Worm (Caenorhabditis elegans) whole organism, late embryonic: Measurements from ENCODE around the gene ZK218.4.

Experiments used
- C08G9.2 ChIP-seq: sonication (generic microtip); optimal IDR thresholded peaks from 2 replicates; lab custom pipeline; 2016; ENCODE audit warnings: mild to moderate bottlenecking, missing genetic modification characterization, moderate library complexity, missing compliant biosample characterization
- F13H6.1 ChIP-seq: sonication (generic microtip); optimal IDR thresholded peaks from 2 replicates; lab custom pipeline; 2016; ENCODE audit warnings: missing genetic modification characterization, missing compliant biosample characterization
- K09A11.1 ChIP-seq: sonication (generic microtip); optimal IDR thresholded peaks from 2 replicates; lab custom pipeline; 2017; ENCODE audit warnings: antibody characterized with exemption, mild to moderate bottlenecking, missing genetic modification characterization, missing compliant biosample characterization; ENCODE audit not compliant: insufficient read depth
- ama-1 ChIP-seq: fragments of 150-350 bp; optimal IDR thresholded peaks from 2 replicates; lab custom pipeline; 2014
- ceh-14 ChIP-seq: sonication (generic microtip); optimal IDR thresholded peaks from 2 replicates; lab custom pipeline; 2016; ENCODE audit warnings: missing genotype, missing genetic modification characterization, missing compliant biosample characterization
- ceh-18 ChIP-seq: sonication (generic microtip); optimal IDR thresholded peaks from 2 replicates; lab custom pipeline; 2016; ENCODE audit warnings: missing genetic modification characterization, missing compliant biosample characterization
- ceh-19 ChIP-seq: fragments of 200-800 bp; sonication (Bioruptor generic); optimal IDR thresholded peaks from 2 replicates; lab custom pipeline; 2018; ENCODE audit warnings: mild to moderate bottlenecking, missing genetic modification characterization, missing compliant biosample characterization
- ceh-2 ChIP-seq: sonication (generic microtip); optimal IDR thresholded peaks from 2 replicates; lab custom pipeline; 2016; ENCODE audit warnings: missing genotype, missing genetic modification characterization, missing compliant biosample characterization
- ceh-22 ChIP-seq: sonication (generic microtip); optimal IDR thresholded peaks from 2 replicates; lab custom pipeline; 2017; ENCODE audit warnings: missing biosample characterization, missing genetic modification characterization
- ceh-31 ChIP-seq: sonication (generic microtip); optimal IDR thresholded peaks from 2 replicates; lab custom pipeline; 2016; ENCODE audit warnings: missing genetic modification characterization, missing compliant biosample characterization
- ceh-34 ChIP-seq: sonication (generic microtip); optimal IDR thresholded peaks from 2 replicates; lab custom pipeline; 2016; ENCODE audit warnings: mild to moderate bottlenecking, missing genetic modification characterization, missing compliant biosample characterization
- ceh-48 ChIP-seq: sonication (generic microtip); optimal IDR thresholded peaks from 2 replicates; lab custom pipeline; 2016; ENCODE audit warnings: missing genetic modification characterization, inconsistent platforms, missing compliant biosample characterization
- ceh-6 ChIP-seq: fragments of 200-800 bp; sonication (Bioruptor generic); optimal IDR thresholded peaks from 2 replicates; lab custom pipeline; 2018; ENCODE audit warnings: mild to moderate bottlenecking, missing genetic modification characterization, missing compliant biosample characterization
- ceh-9 ChIP-seq: sonication (generic microtip); optimal IDR thresholded peaks from 2 replicates; lab custom pipeline; 2016; ENCODE audit warnings: mild to moderate bottlenecking, missing genetic modification characterization, inconsistent platforms, missing compliant biosample characterization
- che-1 ChIP-seq: sonication (generic microtip); optimal IDR thresholded peaks from 2 replicates; lab custom pipeline; 2016; ENCODE audit warnings: mild to moderate bottlenecking, missing genetic modification characterization, missing compliant biosample characterization
- dve-1 ChIP-seq: sonication (generic microtip); optimal IDR thresholded peaks from 2 replicates; lab custom pipeline; 2017; ENCODE audit warnings: antibody characterized with exemption, mild to moderate bottlenecking, missing genetic modification characterization, missing compliant biosample characterization
- elt-2 ChIP-seq: sonication (generic microtip); optimal IDR thresholded peaks from 2 replicates; lab custom pipeline; 2016; ENCODE audit warnings: missing genetic modification reagents, missing genetic modification characterization, missing compliant biosample characterization
- elt-4 ChIP-seq: sonication (generic microtip); optimal IDR thresholded peaks from 2 replicates; lab custom pipeline; 2016; ENCODE audit warnings: missing genetic modification characterization, missing compliant biosample characterization
- ets-4 ChIP-seq: sonication (generic microtip); optimal IDR thresholded peaks from 2 replicates; lab custom pipeline; 2016; ENCODE audit warnings: missing genetic modification characterization, missing compliant biosample characterization
- fkh-10 ChIP-seq: fragments of 150-350 bp; optimal IDR thresholded peaks from 2 replicates; lab custom pipeline; 2014; ENCODE audit warnings: missing biosample characterization, missing genetic modification reagents, missing genetic modification characterization
- fkh-6 ChIP-seq: sonication (generic microtip); optimal IDR thresholded peaks from 2 replicates; lab custom pipeline; 2016; ENCODE audit warnings: missing genetic modification characterization, missing compliant biosample characterization
- gmeb-2 ChIP-seq: sonication (generic microtip); optimal IDR thresholded peaks from 2 replicates; lab custom pipeline; 2016; ENCODE audit warnings: missing genetic modification characterization, inconsistent platforms, missing compliant biosample characterization
- hlh-15 ChIP-seq: sonication (generic microtip); optimal IDR thresholded peaks from 2 replicates; lab custom pipeline; 2016; ENCODE audit warnings: missing genetic modification characterization, missing compliant biosample characterization
- hlh-30 ChIP-seq: sonication (generic microtip); optimal IDR thresholded peaks from 2 replicates; lab custom pipeline; 2017; ENCODE audit warnings: antibody characterized with exemption, missing genetic modification characterization, missing compliant biosample characterization; ENCODE audit not compliant: insufficient read depth
- hlh-8 ChIP-seq: sonication (generic microtip); optimal IDR thresholded peaks from 2 replicates; lab custom pipeline; 2016; ENCODE audit warnings: missing genotype, missing genetic modification characterization, missing compliant biosample characterization
- lim-6 ChIP-seq: sonication (generic microtip); optimal IDR thresholded peaks from 2 replicates; lab custom pipeline; 2016; ENCODE audit warnings: missing genetic modification characterization, missing compliant biosample characterization
- mec-3 ChIP-seq: sonication (generic microtip); optimal IDR thresholded peaks from 2 replicates; lab custom pipeline; 2016; ENCODE audit warnings: borderline replicate concordance, missing genetic modification characterization, missing compliant biosample characterization
- nfya-1 ChIP-seq: sonication (generic microtip); optimal IDR thresholded peaks from 2 replicates; lab custom pipeline; 2017; ENCODE audit warnings: missing genetic modification characterization, mild to moderate bottlenecking, missing compliant biosample characterization, antibody characterized with exemption, moderate library complexity
- nhr-11 ChIP-seq: fragments of 150-350 bp; optimal IDR thresholded peaks from 2 replicates; lab custom pipeline; 2014; ENCODE audit warnings: missing biosample characterization, missing genetic modification characterization
- pax-1 ChIP-seq: fragments of 150-350 bp; optimal IDR thresholded peaks from 2 replicates; lab custom pipeline; 2014; ENCODE audit warnings: missing biosample characterization, missing genetic modification characterization
- pha-4 ChIP-seq: fragments of 150-350 bp; optimal IDR thresholded peaks from 2 replicates; lab custom pipeline; 2018; ENCODE audit warnings: missing biosample characterization, missing genetic modification reagents, missing genetic modification characterization
- pqm-1 ChIP-seq: sonication (generic microtip); optimal IDR thresholded peaks from 2 replicates; lab custom pipeline; 2016; ENCODE audit warnings: missing genetic modification characterization, missing compliant biosample characterization
- pros-1 ChIP-seq: fragments of 150-350 bp; optimal IDR thresholded peaks from 2 replicates; lab custom pipeline; 2014; ENCODE audit warnings: missing biosample characterization, missing genetic modification reagents, missing genetic modification characterization
- ref-2 ChIP-seq: sonication (generic microtip); optimal IDR thresholded peaks from 2 replicates; lab custom pipeline; 2016; ENCODE audit warnings: missing genetic modification characterization, missing compliant biosample characterization
- sox-2 ChIP-seq: fragments of 200-800 bp; sonication (Bioruptor generic); IDR thresholded peaks from 2 replicates; pipeline ENCODE4 v1.3.6; 2022; ENCODE audit warnings: missing genetic modification reagents, missing genetic modification characterization, missing compliant biosample characterization
- sox-4 ChIP-seq: sonication (generic microtip); optimal IDR thresholded peaks from 2 replicates; lab custom pipeline; 2017; ENCODE audit warnings: mild to moderate bottlenecking, missing genetic modification characterization, inconsistent platforms, missing compliant biosample characterization
- syd-9 ChIP-seq: sonication (generic microtip); optimal IDR thresholded peaks from 2 replicates; lab custom pipeline; 2016; ENCODE audit warnings: mild to moderate bottlenecking, missing genetic modification characterization, moderate library complexity, missing compliant biosample characterization
- tbx-2 ChIP-seq: sonication (generic microtip); optimal IDR thresholded peaks from 2 replicates; lab custom pipeline; 2016; ENCODE audit warnings: missing genetic modification characterization, missing compliant biosample characterization
- unc-3 ChIP-seq, 2 experiments: fragments of 200-800 bp in 1 of 2; sonication (Bioruptor generic) in 1 of 2; sonication (generic microtip) in 1 of 2; conservative IDR thresholded peaks in 1 of 2; optimal IDR thresholded peaks in 1 of 2; 2 replicates each; pipeline versions ENCODE4 v1.3.6 to Lab custom; 2016 to 2022; ENCODE audit warnings: missing compliant biosample characterization in 2 of 2, missing genetic modification characterization in 2 of 2, missing genetic modification reagents in 1 of 2

The ZK218.4 gene

ce11 chrV:17082718-17083117, 15.9 kb upstream of the ZK218.4 start, which contains the start of gene T05E12.9:
TSS of gene T05E12.9 (minus strand) at chrV:17082818.
- no peak for TF ChIP-seq ceh-6 (GFP tag; lab: Kevin White, UChicago)
- TF ChIP-seq fkh-6 (tag; lab: Kevin White, UChicago), result no peak
- no peak for TF ChIP-seq elt-2 (tag; lab: Kevin White, UChicago)
- no peak for TF ChIP-seq hlh-15 (tag; lab: Kevin White, UChicago)
- TF ChIP-seq ref-2 (tag; lab: Kevin White, UChicago), result no peak
- no peak for TF ChIP-seq ceh-22 (tag; lab: Kevin White, UChicago)
- TF ChIP-seq unc-3 (GFP tag; conservative IDR thresholded peaks at IDR 0.05; lab: Robert Waterston, UW), result no peak
- no peak for TF ChIP-seq unc-3 (tag; optimal IDR thresholded peaks at IDR 0.05; lab: Kevin White, UChicago)
- no peak for TF ChIP-seq hlh-8 (tag; lab: Kevin White, UChicago)
- no peak for TF ChIP-seq ceh-48 (tag; lab: Kevin White, UChicago)

ce11 chrV:17089342-17089741, 9.3 kb upstream of the ZK218.4 start, which contains the start of gene T05E12.6:
TSS of gene T05E12.6 (minus strand) at chrV:17089442.
- TF ChIP-seq che-1 (no peak), pax-1 (tag; lab: Kevin White, UChicago) (no peak), mec-3 (tag; lab: Kevin White, UChicago) (no peak)

- TF ChIP-seq ceh-14 (tag; lab: Kevin White, UChicago) (no peak), dve-1 (tag; lab: Kevin White, UChicago) (no peak)
Observed at ce11 chrV:17089931-17090429, 8.7 kb upstream of the ZK218.4 start, which contains the start of gene srh-237. TSS of gene srh-237 (plus strand) at chrV:17090379.

ce11 chrV:17092262-17092661, 6.4 kb upstream of the ZK218.4 start, which contains the start of gene ZK218.1:
TSS of gene ZK218.1 (plus strand) at chrV:17092562.
- no peak for TF ChIP-seq ets-4 (tag; lab: Kevin White, UChicago)
- no peak for TF ChIP-seq ref-2 (tag; lab: Kevin White, UChicago)
- TF ChIP-seq sox-2 (GFP tag; lab: Robert Waterston, UW), result no peak
- TF ChIP-seq syd-9 (tag; lab: Kevin White, UChicago), result no peak
- no peak for TF ChIP-seq ceh-6 (GFP tag; lab: Kevin White, UChicago)
- TF ChIP-seq mec-3 (tag; lab: Kevin White, UChicago), result no peak
- no peak for TF ChIP-seq sox-4
- no peak for TF ChIP-seq K09A11.1 (tag; lab: Kevin White, UChicago)
- no peak for TF ChIP-seq pqm-1 (tag; lab: Kevin White, UChicago)
- TF ChIP-seq ceh-48 (tag; lab: Kevin White, UChicago), result no peak
- TF ChIP-seq hlh-30, result no peak
- TF ChIP-seq ceh-9 (tag; lab: Kevin White, UChicago), result no peak
- TF ChIP-seq F13H6.1 (tag; lab: Kevin White, UChicago), result no peak
- TF ChIP-seq ceh-34, result no peak
- TF ChIP-seq ceh-31 (tag; lab: Kevin White, UChicago), result no peak
- no peak for TF ChIP-seq nfya-1 (tag; lab: Kevin White, UChicago)
- no peak for TF ChIP-seq ceh-19 (GFP tag; lab: Kevin White, UChicago)
- TF ChIP-seq nhr-11 (tag; lab: Kevin White, UChicago), result no peak
- no peak for TF ChIP-seq fkh-10 (GFP tag; lab: Kevin White, UChicago)
- no peak for TF ChIP-seq elt-4 (tag; lab: Kevin White, UChicago)

ce11 chrV:17094568-17094967, 4.1 kb upstream of the ZK218.4 start:
- TF ChIP-seq dve-1 (tag; lab: Kevin White, UChicago), result no peak
- TF ChIP-seq tbx-2 (tag; lab: Kevin White, UChicago), result no peak
- no peak for TF ChIP-seq lim-6
- TF ChIP-seq ama-1, result no peak
- TF ChIP-seq ref-2 (tag; lab: Kevin White, UChicago), result no peak
- TF ChIP-seq fkh-6 (tag; lab: Kevin White, UChicago), result no peak
- no peak for TF ChIP-seq C08G9.2 (tag; lab: Kevin White, UChicago)
- no peak for TF ChIP-seq ceh-18 (tag; lab: Kevin White, UChicago)
- no peak for TF ChIP-seq pha-4
- TF ChIP-seq ceh-9 (tag; lab: Kevin White, UChicago), result no peak
- no peak for TF ChIP-seq pros-1 (tag; lab: Kevin White, UChicago)
- no peak for TF ChIP-seq gmeb-2 (tag; lab: Kevin White, UChicago)
- no peak for TF ChIP-seq ceh-2 (tag; lab: Kevin White, UChicago)
